Fruit fly (Drosophila melanogaster) whole organism, larva: ENCODE measurements around the gene Tti1.

Source experiments
- noc ChIP-seq: fragments of 200-800 bp; sonication (Bioruptor generic); optimal IDR thresholded peaks from 3 replicates; lab custom pipeline; 2019; ENCODE audit warnings: missing biosample characterization, mild to moderate bottlenecking, missing genetic modification characterization, moderate library complexity

Gene Tti1

dm6 chr3R:9767620-9768592, 13.4 kb upstream of the Tti1 start, which contains the start of gene Naa80:
Naa80 (plus strand) TSS chr3R:9767834.
- TF ChIP-seq noc (tag; lab: Kevin White, UChicago) = peak; percentile 49

dm6 chr3R:9762955-9763931, 8.8 kb upstream of the Tti1 start, which contains the start of the genes Snap24 and CG8478:
Snap24 (minus strand) TSS chr3R:9763150.
CG8478 (plus strand) TSS chr3R:9763650.
- no peak for TF ChIP-seq noc (tag; lab: Kevin White, UChicago)

- TF ChIP-seq noc (tag; lab: Kevin White, UChicago) = no peak
Measured at dm6 chr3R:9759360-9760191, 5.1 kb upstream of the Tti1 start, which contains the start of gene Mpi. Mpi (plus strand) TSS chr3R:9759622.

dm6 chr3R:9756187-9756586, 1.7 kb upstream of the Tti1 start, which contains the start of the genes Alg12 and Rpt3R:
Alg12 (plus strand) TSS chr3R:9756491.
Rpt3R (minus strand) TSS chr3R:9756510.
- TF ChIP-seq noc (tag; lab: Kevin White, UChicago) = no peak

- no peak for TF ChIP-seq noc (tag; lab: Kevin White, UChicago)
Measured at dm6 chr3R:9747900-9748663, 6.4 kb downstream of the Tti1 start.

dm6 chr3R:9747875-9747899, 6.8 kb downstream of the Tti1 start, which contains the start of gene PpD3:
PpD3 (plus strand) TSS chr3R:9747875.
- TF ChIP-seq noc (tag; lab: Kevin White, UChicago) = no peak

- no peak for TF ChIP-seq noc (tag; lab: Kevin White, UChicago)
Measured at dm6 chr3R:9747272-9747874, 7.1 kb downstream of the Tti1 start, which contains the start of gene CG12948. CG12948 (minus strand) TSS chr3R:9747744.

dm6 chr3R:9746267-9746666, 8.2 kb downstream of the Tti1 start, which contains the start of gene CG34409:
CG34409 (minus strand) TSS chr3R:9746367.
- no peak for TF ChIP-seq noc (tag; lab: Kevin White, UChicago)

- TF ChIP-seq noc (tag; lab: Kevin White, UChicago) = no peak
Measured at dm6 chr3R:9745442-9745841, 9.0 kb downstream of the Tti1 start.

dm6 chr3R:9743995-9744394, 10.5 kb downstream of the Tti1 start:
- TF ChIP-seq noc (tag; lab: Kevin White, UChicago) = no peak

dm6 chr3R:9743217-9743616, 11.3 kb downstream of the Tti1 start, which contains the start of gene CG31415:
CG31415 (plus strand) TSS chr3R:9743517.
- no peak for TF ChIP-seq noc (tag; lab: Kevin White, UChicago)

- TF ChIP-seq noc (tag; lab: Kevin White, UChicago) = no peak
Measured at dm6 chr3R:9740713-9741112, 13.8 kb downstream of the Tti1 start, which contains the start of gene Pnn. Pnn (plus strand) TSS chr3R:9740899.

- no peak for TF ChIP-seq noc (tag; lab: Kevin White, UChicago)
Measured at dm6 chr3R:9739793-9740192, 14.7 kb downstream of the Tti1 start, which contains the start of gene side-VII. side-VII (minus strand) TSS chr3R:9739979.

- TF ChIP-seq noc (tag; lab: Kevin White, UChicago) = no peak
Measured at dm6 chr3R:9735151-9735550, 19.3 kb downstream of the Tti1 start.
